Fruit fly (Drosophila melanogaster): ENCODE data around the gene CG1764.

Gene CG1764

dm6 chrX:13307189-13307588 lies 5.0 kb upstream of the CG1764 start (continued):
- TF ChIP-seq Hr4 (GFP tag; optimal IDR thresholded peaks at IDR 0.05): peak; percentile 2
- TF ChIP-seq esn (GFP tag; optimal IDR thresholded peaks at IDR 0.05): peak; percentile 64
- peak; percentile 9 for TF ChIP-seq CG11762 (GFP tag; optimal IDR thresholded peaks at IDR 0.05; ENCODE audit: insufficient read depth)
- TF ChIP-seq CG3032 (tag; optimal IDR thresholded peaks at IDR 0.05): peak; percentile 12
- no peak for TF ChIP-seq CG9139 (GFP tag; optimal IDR thresholded peaks at IDR 0.05)
- TF ChIP-seq pdm3 (GFP tag; optimal IDR thresholded peaks at IDR 0.05): peak; percentile 37
- peak; percentile 36 for TF ChIP-seq acj6 (GFP tag; optimal IDR thresholded peaks at IDR 0.05)
- peak; percentile 9 for TF ChIP-seq vri (GFP tag; optimal IDR thresholded peaks at IDR 0.05)
- TF ChIP-seq CG8119 (GFP tag; IDR thresholded peaks at IDR 0.05): peak; percentile 40; the same call in 1 of the 3 replicates
- TF ChIP-seq fd59A (GFP tag; optimal IDR thresholded peaks at IDR 0.05): no peak
- TF ChIP-seq Hr39 (GFP tag; optimal IDR thresholded peaks at IDR 0.05): peak; percentile 37
- TF ChIP-seq Eip75B (GFP tag; optimal IDR thresholded peaks at IDR 0.05): peak; percentile 38
- peak; percentile 29; the same call in 1 of the 2 replicates for TF ChIP-seq CG15336 (GFP tag; IDR thresholded peaks at IDR 0.05)
- TF ChIP-seq CG10669 (GFP tag; optimal IDR thresholded peaks at IDR 0.05): peak; percentile 2
- peak; percentile 87 for TF ChIP-seq Eip78C (GFP tag)
- peak; percentile 35 for TF ChIP-seq CG3919 (GFP tag; optimal IDR thresholded peaks at IDR 0.05)
- TF ChIP-seq OdsH (GFP tag; optimal IDR thresholded peaks at IDR 0.05): peak; percentile 49
- peak; percentile 8 for TF ChIP-seq CG4318 (GFP tag; optimal IDR thresholded peaks at IDR 0.05)
- no peak for TF ChIP-seq dsx (GFP tag; optimal IDR thresholded peaks at IDR 0.05; ENCODE audit: poor library complexity, severe bottlenecking)
- peak; percentile 53 for TF ChIP-seq CG32006 (GFP tag; optimal IDR thresholded peaks at IDR 0.05)
- TF ChIP-seq Sox14 (GFP tag; optimal IDR thresholded peaks at IDR 0.05): peak; percentile 34
- TF ChIP-seq Eip93F (GFP tag; optimal IDR thresholded peaks at IDR 0.05): peak; percentile 30
- peak; percentile 1 for TF ChIP-seq CG8319 (GFP tag; optimal IDR thresholded peaks at IDR 0.05)
- TF ChIP-seq dac (GFP tag; optimal IDR thresholded peaks at IDR 0.05): no peak
- peak; percentile 37 for TF ChIP-seq topi (GFP tag; optimal IDR thresholded peaks at IDR 0.05)
- no peak for TF ChIP-seq eg (GFP tag; IDR thresholded peaks at IDR 0.05)
- peak; percentile 56 for TF ChIP-seq CG34406 (GFP tag; optimal IDR thresholded peaks at IDR 0.05)

- TF ChIP-seq CG34406 (GFP tag; optimal IDR thresholded peaks at IDR 0.05) (no peak), Ets96B (tag; optimal IDR thresholded peaks at IDR 0.05) (no peak), CG6854 (GFP tag; optimal IDR thresholded peaks at IDR 0.05) (no peak), CG10631 (GFP tag; optimal IDR thresholded peaks at IDR 0.05) (no peak), CG16779 (tag; optimal IDR thresholded peaks at IDR 0.05) (no peak), fkh (GFP tag; optimal IDR thresholded peaks at IDR 0.05) (no peak), CG11294 (GFP tag; IDR thresholded peaks at IDR 0.05) (no peak), CG4318 (GFP tag; optimal IDR thresholded peaks at IDR 0.05) (no peak), CG3919 (GFP tag; optimal IDR thresholded peaks at IDR 0.05) (no peak), Eip78C (GFP tag) (peak; percentile 54), CG3032 (tag; optimal IDR thresholded peaks at IDR 0.05) (no peak), Hr39 (GFP tag; optimal IDR thresholded peaks at IDR 0.05) (no peak), CG6276 (GFP tag; optimal IDR thresholded peaks at IDR 0.05) (peak; percentile 29), CG10669 (GFP tag; optimal IDR thresholded peaks at IDR 0.05) (no peak), Hr38 (GFP tag; optimal IDR thresholded peaks at IDR 0.05) (no peak), CG1621 (tag; optimal IDR thresholded peaks at IDR 0.05) (no peak), ss (GFP tag; optimal IDR thresholded peaks at IDR 0.05) (peak in 1 of 2 experiments; percentile 1), lz (GFP tag; optimal IDR thresholded peaks at IDR 0.05) (no peak), CG9139 (GFP tag; optimal IDR thresholded peaks at IDR 0.05) (no peak), Blimp-1 (GFP tag; optimal IDR thresholded peaks at IDR 0.05) (no peak), vri (GFP tag; optimal IDR thresholded peaks at IDR 0.05) (peak; percentile 37), eg (GFP tag; IDR thresholded peaks at IDR 0.05) (0 out of 3 replicates have a peak, but pooled peaks have one; percentile 12), CG7368 (GFP tag; optimal IDR thresholded peaks at IDR 0.05) (no peak), CG15336 (GFP tag; IDR thresholded peaks at IDR 0.05) (no peak), CG8632 (GFP tag; optimal IDR thresholded peaks at IDR 0.05) (no peak), CG6792 (GFP tag; optimal IDR thresholded peaks at IDR 0.05) (no peak), CG31627 (GFP tag; optimal IDR thresholded peaks at IDR 0.05) (no peak), CG6163 (GFP tag; IDR thresholded peaks at IDR 0.05) (no peak), Sox14 (GFP tag; optimal IDR thresholded peaks at IDR 0.05) (no peak), fd85E (GFP tag; optimal IDR thresholded peaks at IDR 0.05) (no peak), topi (GFP tag; optimal IDR thresholded peaks at IDR 0.05) (no peak), svp (GFP tag) (peak; percentile 86), pdm3 (GFP tag; optimal IDR thresholded peaks at IDR 0.05) (no peak), fd59A (GFP tag; optimal IDR thresholded peaks at IDR 0.05) (no peak), Hr4 (GFP tag; optimal IDR thresholded peaks at IDR 0.05) (no peak), Met (GFP tag; optimal IDR thresholded peaks at IDR 0.05) (no peak), Eip93F (GFP tag; optimal IDR thresholded peaks at IDR 0.05) (no peak), CG11902 (GFP tag; optimal IDR thresholded peaks at IDR 0.05) (no peak), CG11762 (GFP tag; optimal IDR thresholded peaks at IDR 0.05; ENCODE audit: insufficient read depth) (no peak), OdsH (GFP tag; optimal IDR thresholded peaks at IDR 0.05) (no peak)
Observed at dm6 chrX:13305323-13305722, 3.1 kb upstream of the CG1764 start.
